Worm (Caenorhabditis elegans) whole organism, L4 larva: ENCODE measurements around the gene Y57G11C.8.
A peak's percentile ranks its signal among the peaks of the same experiment; 100 is the strongest.

Source experiments
- F10B5.3 ChIP-seq: sonication (generic microtip); optimal IDR thresholded peaks from 2 replicates; lab custom pipeline; 2016; ENCODE audit warnings: mild to moderate bottlenecking, missing genetic modification characterization, missing compliant biosample characterization
- F37D6.2 ChIP-seq: sonication (generic microtip); optimal IDR thresholded peaks from 2 replicates; lab custom pipeline; 2016; ENCODE audit warnings: mild to moderate bottlenecking, missing genetic modification characterization, missing compliant biosample characterization
- F49E8.2 ChIP-seq: sonication (generic microtip); optimal IDR thresholded peaks from 2 replicates; lab custom pipeline; 2016; ENCODE audit warnings: missing compliant biosample characterization, mild to moderate bottlenecking, missing genetic modification characterization, borderline replicate concordance
- R02D3.7 ChIP-seq: fragments of 150-350 bp; sonication (generic microtip); optimal IDR thresholded peaks from 3 replicates; lab custom pipeline; 2014; ENCODE audit warnings: missing biosample characterization, missing genetic modification characterization
- T20F7.1 ChIP-seq: fragments of 200-800 bp; sonication (Bioruptor generic); optimal IDR thresholded peaks from 2 replicates; lab custom pipeline; 2018; ENCODE audit warnings: mild to moderate bottlenecking, missing genetic modification characterization, missing compliant biosample characterization
- aha-1 ChIP-seq: fragments of 150-350 bp; peaks from one replicate; lab custom pipeline; 2014; ENCODE audit warnings: missing biosample characterization, missing genetic modification characterization
- aly-2 ChIP-seq: sonication (generic microtip); optimal IDR thresholded peaks from 2 replicates; lab custom pipeline; 2018; ENCODE audit warnings: missing biosample characterization, missing genetic modification characterization
- ama-1 ChIP-seq: fragments of 150-350 bp; optimal IDR thresholded peaks from 2 replicates; lab custom pipeline; 2014; ENCODE audit warnings: inconsistent platforms, mixed read lengths
- arid-1 ChIP-seq: fragments of 200-800 bp; sonication (Bioruptor generic); conservative IDR thresholded peaks from 2 replicates; pipeline ENCODE4 v1.3.6; 2022; ENCODE audit warnings: missing genetic modification reagents, missing genetic modification characterization, missing compliant biosample characterization
- attf-4 ChIP-seq: sonication (generic microtip); optimal IDR thresholded peaks from 3 replicates; lab custom pipeline; 2017; ENCODE audit warnings: missing biosample characterization, missing genetic modification characterization
- ceh-20 ChIP-seq: fragments of 200-800 bp; sonication (Bioruptor generic); IDR thresholded peaks from 2 replicates; pipeline ENCODE4 v1.3.6; 2022; ENCODE audit warnings: missing genetic modification reagents, missing genetic modification characterization, missing compliant biosample characterization
- ceh-28 ChIP-seq: fragments of 150-350 bp; optimal IDR thresholded peaks from 2 replicates; lab custom pipeline; 2014; ENCODE audit warnings: missing biosample characterization, missing genetic modification reagents, missing genetic modification characterization
- ctbp-1 ChIP-seq: fragments of 200-800 bp; sonication (Bioruptor generic); IDR thresholded peaks from 2 replicates; pipeline ENCODE4 v1.3.6; 2022; ENCODE audit warnings: missing genetic modification reagents, missing genetic modification characterization, missing compliant biosample characterization
- daf-12 ChIP-seq: fragments of 150-350 bp; optimal IDR thresholded peaks from 2 replicates; lab custom pipeline; 2014; ENCODE audit warnings: missing biosample characterization, missing genetic modification reagents, missing genetic modification characterization
- daf-16 ChIP-seq, 3 experiments: sonication (generic microtip); optimal IDR thresholded peaks; 2 replicates each; lab custom pipeline; 2016 to 2017; ENCODE audit warnings: missing genetic modification characterization in 3 of 3, missing genetic modification reagents in 3 of 3, mild to moderate bottlenecking in 2 of 3, missing compliant biosample characterization in 2 of 3, missing biosample characterization in 1 of 3, moderate library complexity in 1 of 3
- daf-19 ChIP-seq: fragments of 200-800 bp; sonication (Bioruptor generic); conservative IDR thresholded peaks from 2 replicates; pipeline ENCODE4 v1.3.6; 2022; ENCODE audit warnings: missing genetic modification characterization, missing compliant biosample characterization
- dmd-6 ChIP-seq: fragments of 200-800 bp; sonication (Bioruptor generic); IDR thresholded peaks from 2 replicates; pipeline ENCODE4 v1.3.6; 2022; ENCODE audit warnings: missing genetic modification reagents, missing genetic modification characterization, missing compliant biosample characterization
- dpl-1 ChIP-seq: fragments of 150-350 bp; optimal IDR thresholded peaks from 2 replicates; lab custom pipeline; 2014; ENCODE audit warnings: missing biosample characterization, missing genetic modification reagents, missing genetic modification characterization
- egl-43 ChIP-seq: fragments of 200-800 bp; sonication (Bioruptor generic); IDR thresholded peaks from 2 replicates; pipeline ENCODE4 v1.3.6; 2022; ENCODE audit warnings: missing genetic modification reagents, missing genetic modification characterization, missing compliant biosample characterization
- gei-8 ChIP-seq: fragments of 200-800 bp; sonication (Bioruptor generic); optimal IDR thresholded peaks from 2 replicates; lab custom pipeline; 2018; ENCODE audit warnings: mild to moderate bottlenecking, missing genetic modification characterization, missing compliant biosample characterization
- hif-1 ChIP-seq, 2 experiments: sonication (generic microtip); optimal IDR thresholded peaks; 2 replicates each; lab custom pipeline; 2016 to 2017; ENCODE audit warnings: missing compliant biosample characterization in 2 of 2, missing genetic modification characterization in 2 of 2, missing genetic modification reagents in 2 of 2, missing genotype in 2 of 2, mild to moderate bottlenecking in 1 of 2
- hlh-11 ChIP-seq: fragments of 200-800 bp; sonication (Bioruptor generic); optimal IDR thresholded peaks from 2 replicates; lab custom pipeline; 2018; ENCODE audit warnings: mild to moderate bottlenecking, missing genetic modification characterization, missing compliant biosample characterization
- hlh-30 ChIP-seq: sonication (generic microtip); optimal IDR thresholded peaks from 2 replicates; lab custom pipeline; 2017; ENCODE audit warnings: antibody characterized with exemption, mild to moderate bottlenecking, missing genetic modification characterization, missing compliant biosample characterization; ENCODE audit not compliant: insufficient read depth
- hmg-1.1 ChIP-seq: fragments of 200-800 bp; sonication (Bioruptor generic); IDR thresholded peaks from 2 replicates; pipeline ENCODE4 v1.3.6; 2022; ENCODE audit warnings: missing genetic modification reagents, missing genetic modification characterization, missing compliant biosample characterization
- jun-1 ChIP-seq: fragments of 150-350 bp; optimal IDR thresholded peaks from 2 replicates; lab custom pipeline; 2014; ENCODE audit warnings: missing biosample characterization, missing genetic modification reagents, missing genetic modification characterization
- lin-1 ChIP-seq: fragments of 200-800 bp; sonication (Bioruptor generic); IDR thresholded peaks from 2 replicates; pipeline ENCODE4 v1.3.6; 2022; ENCODE audit warnings: missing genetic modification reagents, missing genetic modification characterization, missing compliant biosample characterization
- lin-29 ChIP-seq: fragments of 200-800 bp; sonication (Bioruptor generic); IDR thresholded peaks from 2 replicates; pipeline ENCODE4 v1.3.6; 2022; ENCODE audit warnings: missing genetic modification reagents, missing genetic modification characterization, missing compliant biosample characterization
- lin-38 ChIP-seq: fragments of 200-800 bp; sonication (Bioruptor generic); IDR thresholded peaks from 2 replicates; pipeline ENCODE4 v1.3.6; 2022; ENCODE audit warnings: missing genetic modification reagents, missing genetic modification characterization, missing compliant biosample characterization
- lir-3 ChIP-seq: sonication (generic microtip); optimal IDR thresholded peaks from 2 replicates; lab custom pipeline; 2016; ENCODE audit warnings: mild to moderate bottlenecking, missing genetic modification characterization, missing compliant biosample characterization
- mep-1 ChIP-seq: fragments of 150-350 bp; sonication (generic microtip); optimal IDR thresholded peaks from 3 replicates; lab custom pipeline; 2014; ENCODE audit warnings: missing biosample characterization, missing genetic modification characterization
- mxl-2 ChIP-seq: fragments of 200-800 bp; sonication (Bioruptor generic); conservative IDR thresholded peaks from 2 replicates; pipeline ENCODE4 v1.3.6; 2022; ENCODE audit warnings: missing genetic modification reagents, missing genetic modification characterization, missing compliant biosample characterization
- nhr-11 ChIP-seq: fragments of 150-350 bp; optimal IDR thresholded peaks from 2 replicates; lab custom pipeline; 2014; ENCODE audit warnings: missing biosample characterization, missing genetic modification characterization
- nhr-111 ChIP-seq: fragments of 200-800 bp; sonication (Bioruptor generic); optimal IDR thresholded peaks from 2 replicates; lab custom pipeline; 2018; ENCODE audit warnings: mild to moderate bottlenecking, missing genetic modification characterization, missing compliant biosample characterization
- nhr-25 ChIP-seq: sonication (generic microtip); optimal IDR thresholded peaks from 2 replicates; lab custom pipeline; 2017; ENCODE audit warnings: missing genetic modification characterization, mild to moderate bottlenecking, missing compliant biosample characterization, antibody characterized with exemption, moderate library complexity, borderline replicate concordance; ENCODE audit not compliant: insufficient read depth
- nhr-28 ChIP-seq: fragments of 150-350 bp; optimal IDR thresholded peaks from 2 replicates; lab custom pipeline; 2014; ENCODE audit warnings: missing biosample characterization, missing genetic modification characterization
- nhr-42 ChIP-seq: fragments of 200-800 bp; sonication (Bioruptor generic); IDR thresholded peaks from 2 replicates; pipeline ENCODE4 v1.3.6; 2022; ENCODE audit warnings: missing genetic modification characterization, missing compliant biosample characterization
- nhr-6 ChIP-seq: fragments of 150-350 bp; optimal IDR thresholded peaks from 2 replicates; lab custom pipeline; 2014; ENCODE audit warnings: missing biosample characterization, missing genetic modification characterization
- nhr-77 ChIP-seq: fragments of 150-350 bp; optimal IDR thresholded peaks from 2 replicates; lab custom pipeline; 2014; ENCODE audit warnings: missing biosample characterization, missing genetic modification characterization
- php-3 ChIP-seq: fragments of 200-800 bp; sonication (Bioruptor generic); IDR thresholded peaks from 2 replicates; pipeline ENCODE4 v1.3.6; 2022; ENCODE audit warnings: missing genetic modification reagents, missing genetic modification characterization, missing compliant biosample characterization
- saeg-2 ChIP-seq: fragments of 200-800 bp; sonication (Bioruptor generic); IDR thresholded peaks from 2 replicates; pipeline ENCODE4 v1.3.6; 2022; ENCODE audit warnings: missing genetic modification reagents, missing genetic modification characterization, missing compliant biosample characterization
- set-16 ChIP-seq: fragments of 200-800 bp; sonication (Bioruptor generic); IDR thresholded peaks from 2 replicates; pipeline ENCODE4 v1.3.6; 2022; ENCODE audit warnings: missing genetic modification reagents, missing genetic modification characterization, missing compliant biosample characterization
- skn-1 ChIP-seq: fragments of 150-350 bp; optimal IDR thresholded peaks from 2 replicates; lab custom pipeline; 2014; ENCODE audit warnings: missing biosample characterization, missing genetic modification characterization
- snpc-1.2 ChIP-seq: fragments of 200-800 bp; sonication (Bioruptor generic); IDR thresholded peaks from 2 replicates; pipeline ENCODE4 v1.3.6; 2022; ENCODE audit warnings: missing genetic modification reagents, missing genetic modification characterization, missing compliant biosample characterization
- snpc-4 ChIP-seq: fragments of 150-350 bp; optimal IDR thresholded peaks from 2 replicates; lab custom pipeline; 2014; ENCODE audit warnings: missing biosample characterization, missing genetic modification characterization
- spr-3 ChIP-seq: fragments of 200-800 bp; sonication (Bioruptor generic); optimal IDR thresholded peaks from 2 replicates; lab custom pipeline; 2018; ENCODE audit warnings: mild to moderate bottlenecking, missing genetic modification characterization, missing compliant biosample characterization
- unc-39 ChIP-seq: sonication (generic microtip); optimal IDR thresholded peaks from 2 replicates; lab custom pipeline; 2017; ENCODE audit warnings: missing biosample characterization, missing genetic modification characterization
- unc-62 ChIP-seq, 3 experiments: fragments of 150-350 bp in 1 of 3; sonication (generic microtip); optimal IDR thresholded peaks in 2 of 3; peaks in 1 of 3; 1 replicate in 1 of 3; 2 replicates in 2 of 3; lab custom pipeline; 2014 to 2017; ENCODE audit warnings: missing biosample characterization in 3 of 3, missing genetic modification characterization in 3 of 3, missing genetic modification reagents in 3 of 3, missing genotype in 1 of 3
- zip-11 ChIP-seq: fragments of 200-800 bp; sonication (Bioruptor generic); IDR thresholded peaks from 2 replicates; pipeline ENCODE4 v1.3.6; 2022; ENCODE audit warnings: missing genetic modification characterization, missing compliant biosample characterization
- ztf-7 ChIP-seq: fragments of 150-350 bp; optimal IDR thresholded peaks from 2 replicates; lab custom pipeline; 2014; ENCODE audit warnings: missing biosample characterization, missing genetic modification characterization

Y57G11C.8 gene

DNA sequence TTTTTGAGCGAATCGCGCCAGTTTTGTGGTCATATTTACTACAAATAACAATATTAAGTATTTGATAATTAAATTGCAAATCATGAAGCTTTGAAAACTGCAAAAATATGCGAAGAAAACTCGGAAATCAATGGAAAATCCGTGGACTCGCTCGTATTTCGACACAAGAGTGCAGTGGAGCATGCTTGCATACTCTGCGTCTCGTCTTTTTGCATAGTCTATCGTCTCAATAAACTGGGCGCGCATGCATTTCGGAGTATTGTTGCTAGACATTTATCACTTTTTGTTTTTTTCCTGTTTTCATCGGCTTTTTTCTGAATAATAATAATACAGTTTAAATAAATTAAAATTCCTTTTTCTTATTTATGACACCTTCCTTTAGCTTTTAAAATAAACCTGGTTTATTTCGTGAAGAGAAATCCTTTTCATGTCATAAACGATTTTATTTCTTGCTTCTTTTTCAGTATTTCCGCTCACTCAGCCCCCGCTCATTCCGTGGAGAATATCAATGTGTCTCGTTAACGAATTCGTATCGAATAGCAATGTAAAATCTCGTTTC, 13.9 kb upstream of the Y57G11C.8 start, which contains the start of the genes mrps-7 and Y57G11C.3 (continued):
- TF ChIP-seq ceh-20 (GFP tag; lab: Robert Waterston, UW) (no peak), daf-19 (GFP tag; lab: Robert Waterston, UW) (no peak), ama-1 (lab: Kevin White, UChicago) (peak; percentile 58), F37D6.2 (tag; lab: Kevin White, UChicago) (peak; percentile 55), attf-4 (tag; lab: Kevin White, UChicago) (no peak), hlh-30 (tag; lab: Kevin White, UChicago) (peak; percentile 90), T20F7.1 (GFP tag; lab: Kevin White, UChicago) (peak; percentile 100), spr-3 (peak; percentile 55), dpl-1 (GFP tag; lab: Kevin White, UChicago) (peak; percentile 82), R02D3.7 (tag; lab: Kevin White, UChicago) (peak; percentile 93), nhr-28 (tag; lab: Kevin White, UChicago) (peak; percentile 87), mep-1 (peak; percentile 91), nhr-42 (GFP tag; lab: Robert Waterston, UW) (0 out of 2 replicates have a peak, but pooled peaks have one; percentile 44), nhr-11 (tag; lab: Kevin White, UChicago) (peak; percentile 84), snpc-1.2 (peak; percentile 87), lin-38 (GFP tag; lab: Robert Waterston, UW) (peak; percentile 100), aly-2 (tag; lab: Kevin White, UChicago) (no peak), nhr-25 (tag; lab: Kevin White, UChicago) (peak; percentile 6), ztf-7 (tag; lab: Kevin White, UChicago) (peak; percentile 54), set-16 (GFP tag; lab: Robert Waterston, UW) (no peak), zip-11 (GFP tag; lab: Robert Waterston, UW) (no peak), lin-1 (GFP tag; lab: Robert Waterston, UW) (0 out of 2 replicates have a peak, but pooled peaks have one; percentile 14), daf-16 (GFP tag; optimal IDR thresholded peaks at IDR 0.05; lab: Kevin White, UChicago) (peak; percentile 1 to 39), daf-16 (tag; optimal IDR thresholded peaks at IDR 0.05; lab: Kevin White, UChicago) (peak; percentile 49), F10B5.3 (tag; lab: Kevin White, UChicago) (peak; percentile 26), aha-1 (tag; lab: Kevin White, UChicago) (peak; percentile 96), nhr-77 (tag; lab: Kevin White, UChicago) (peak; percentile 86), dmd-6 (GFP tag; lab: Robert Waterston, UW) (peak; percentile 77), saeg-2 (GFP tag; lab: Robert Waterston, UW) (no peak), skn-1 (tag; lab: Kevin White, UChicago) (no peak), nhr-111 (GFP tag; lab: Kevin White, UChicago) (no peak), egl-43 (GFP tag; lab: Robert Waterston, UW) (0 out of 2 replicates have a peak, but pooled peaks have one; percentile 41), jun-1 (tag; lab: Kevin White, UChicago) (peak; percentile 71), unc-62 (GFP tag; optimal IDR thresholded peaks at IDR 0.05 in 1 of 2; lab: Kevin White, UChicago) (peak in 1 of 2 experiments; percentile 87), unc-62 (tag; optimal IDR thresholded peaks at IDR 0.05; lab: Kevin White, UChicago) (no peak), lin-29 (no peak), snpc-4 (tag; lab: Kevin White, UChicago) (peak; percentile 38), nhr-6 (tag; lab: Kevin White, UChicago) (peak; percentile 94), hlh-11 (tag; lab: Kevin White, UChicago) (peak; percentile 76), hif-1 (tag; optimal IDR thresholded peaks at IDR 0.05; lab: Kevin White, UChicago) (peak in 1 of 2 experiments; percentile 73), php-3 (GFP tag; lab: Robert Waterston, UW) (peak; percentile 58; the same call in 1 of the 2 replicates), unc-39 (tag; lab: Kevin White, UChicago) (no peak), F49E8.2 (tag; lab: Kevin White, UChicago) (no peak), daf-12 (tag; lab: Kevin White, UChicago) (no peak), lir-3 (tag; lab: Kevin White, UChicago) (no peak), ceh-28 (no peak), ctbp-1 (0 out of 2 replicates have a peak, but pooled peaks have one; percentile 52), mxl-2 (GFP tag; lab: Robert Waterston, UW) (no peak), arid-1 (peak; percentile 61; the same call in 1 of the 2 replicates), gei-8 (GFP tag; lab: Kevin White, UChicago) (no peak), hmg-1.1 (peak; percentile 95)
